Worm (Caenorhabditis elegans) whole organism, late embryonic: ENCODE results near the gene acs-11.

ENCODE experiments used
- C38D4.7 ChIP-seq: fragments of 200-800 bp; sonication (Bioruptor generic); optimal IDR thresholded peaks from 2 replicates; lab custom pipeline; 2018; ENCODE audit warnings: mild to moderate bottlenecking, missing genetic modification characterization, moderate library complexity, missing compliant biosample characterization
- F13H6.1 ChIP-seq: sonication (generic microtip); optimal IDR thresholded peaks from 2 replicates; lab custom pipeline; 2016; ENCODE audit warnings: missing genetic modification characterization, missing compliant biosample characterization
- K02D7.2 ChIP-seq: sonication (generic microtip); optimal IDR thresholded peaks from 2 replicates; lab custom pipeline; 2017; ENCODE audit warnings: mild to moderate bottlenecking, missing genetic modification characterization, missing compliant biosample characterization
- T23F11.4 ChIP-seq: fragments of 200-800 bp; sonication (Bioruptor generic); optimal IDR thresholded peaks from 2 replicates; lab custom pipeline; 2018; ENCODE audit warnings: mild to moderate bottlenecking, missing genetic modification characterization, missing compliant biosample characterization
- Y22D7AL.16 ChIP-seq: sonication (generic microtip); optimal IDR thresholded peaks from 2 replicates; lab custom pipeline; 2016; ENCODE audit warnings: missing genetic modification characterization, missing compliant biosample characterization
- ceh-14 ChIP-seq: sonication (generic microtip); optimal IDR thresholded peaks from 2 replicates; lab custom pipeline; 2016; ENCODE audit warnings: missing genotype, missing genetic modification characterization, missing compliant biosample characterization
- ceh-2 ChIP-seq: sonication (generic microtip); optimal IDR thresholded peaks from 2 replicates; lab custom pipeline; 2016; ENCODE audit warnings: missing genotype, missing genetic modification characterization, missing compliant biosample characterization
- ceh-22 ChIP-seq: sonication (generic microtip); optimal IDR thresholded peaks from 2 replicates; lab custom pipeline; 2017; ENCODE audit warnings: missing biosample characterization, missing genetic modification characterization
- ceh-30 ChIP-seq: fragments of 150-350 bp; optimal IDR thresholded peaks from 2 replicates; lab custom pipeline; 2014; ENCODE audit warnings: missing biosample characterization, missing genetic modification characterization
- ceh-48 ChIP-seq: sonication (generic microtip); optimal IDR thresholded peaks from 2 replicates; lab custom pipeline; 2016; ENCODE audit warnings: missing genetic modification characterization, inconsistent platforms, missing compliant biosample characterization
- ceh-9 ChIP-seq: sonication (generic microtip); optimal IDR thresholded peaks from 2 replicates; lab custom pipeline; 2016; ENCODE audit warnings: mild to moderate bottlenecking, missing genetic modification characterization, inconsistent platforms, missing compliant biosample characterization
- che-1 ChIP-seq: sonication (generic microtip); optimal IDR thresholded peaks from 2 replicates; lab custom pipeline; 2016; ENCODE audit warnings: mild to moderate bottlenecking, missing genetic modification characterization, missing compliant biosample characterization
- dmd-4 ChIP-seq: sonication (generic microtip); optimal IDR thresholded peaks from 2 replicates; lab custom pipeline; 2016; ENCODE audit warnings: borderline replicate concordance, missing genetic modification characterization, missing compliant biosample characterization
- elt-2 ChIP-seq: sonication (generic microtip); optimal IDR thresholded peaks from 2 replicates; lab custom pipeline; 2016; ENCODE audit warnings: missing genetic modification reagents, missing genetic modification characterization, missing compliant biosample characterization
- ets-4 ChIP-seq: sonication (generic microtip); optimal IDR thresholded peaks from 2 replicates; lab custom pipeline; 2016; ENCODE audit warnings: missing genetic modification characterization, missing compliant biosample characterization
- fkh-6 ChIP-seq: sonication (generic microtip); optimal IDR thresholded peaks from 2 replicates; lab custom pipeline; 2016; ENCODE audit warnings: missing genetic modification characterization, missing compliant biosample characterization
- gmeb-2 ChIP-seq: sonication (generic microtip); optimal IDR thresholded peaks from 2 replicates; lab custom pipeline; 2016; ENCODE audit warnings: missing genetic modification characterization, inconsistent platforms, missing compliant biosample characterization
- hlh-30 ChIP-seq: sonication (generic microtip); optimal IDR thresholded peaks from 2 replicates; lab custom pipeline; 2017; ENCODE audit warnings: antibody characterized with exemption, missing genetic modification characterization, missing compliant biosample characterization; ENCODE audit not compliant: insufficient read depth
- hlh-8 ChIP-seq: sonication (generic microtip); optimal IDR thresholded peaks from 2 replicates; lab custom pipeline; 2016; ENCODE audit warnings: missing genotype, missing genetic modification characterization, missing compliant biosample characterization
- lim-6 ChIP-seq: sonication (generic microtip); optimal IDR thresholded peaks from 2 replicates; lab custom pipeline; 2016; ENCODE audit warnings: missing genetic modification characterization, missing compliant biosample characterization
- lin-11 ChIP-seq: fragments of 200-800 bp; sonication (Bioruptor generic); optimal IDR thresholded peaks from 2 replicates; lab custom pipeline; 2018; ENCODE audit warnings: mild to moderate bottlenecking, missing genetic modification characterization, missing compliant biosample characterization
- mec-3 ChIP-seq: sonication (generic microtip); optimal IDR thresholded peaks from 2 replicates; lab custom pipeline; 2016; ENCODE audit warnings: borderline replicate concordance, missing genetic modification characterization, missing compliant biosample characterization
- nfya-1 ChIP-seq: sonication (generic microtip); optimal IDR thresholded peaks from 2 replicates; lab custom pipeline; 2017; ENCODE audit warnings: missing genetic modification characterization, mild to moderate bottlenecking, missing compliant biosample characterization, antibody characterized with exemption, moderate library complexity
- odd-2 ChIP-seq: sonication (generic microtip); optimal IDR thresholded peaks from 2 replicates; lab custom pipeline; 2017; ENCODE audit warnings: antibody characterized with exemption, mild to moderate bottlenecking, missing genetic modification characterization, missing compliant biosample characterization
- pha-2 ChIP-seq: sonication (generic microtip); optimal IDR thresholded peaks from 2 replicates; lab custom pipeline; 2017; ENCODE audit warnings: mild to moderate bottlenecking, missing genetic modification characterization, missing compliant biosample characterization
- pqm-1 ChIP-seq: sonication (generic microtip); optimal IDR thresholded peaks from 2 replicates; lab custom pipeline; 2016; ENCODE audit warnings: missing genetic modification characterization, missing compliant biosample characterization
- pros-1 ChIP-seq: fragments of 150-350 bp; optimal IDR thresholded peaks from 2 replicates; lab custom pipeline; 2014; ENCODE audit warnings: missing biosample characterization, missing genetic modification reagents, missing genetic modification characterization
- ref-2 ChIP-seq: sonication (generic microtip); optimal IDR thresholded peaks from 2 replicates; lab custom pipeline; 2016; ENCODE audit warnings: missing genetic modification characterization, missing compliant biosample characterization
- sox-4 ChIP-seq: sonication (generic microtip); optimal IDR thresholded peaks from 2 replicates; lab custom pipeline; 2017; ENCODE audit warnings: mild to moderate bottlenecking, missing genetic modification characterization, inconsistent platforms, missing compliant biosample characterization
- tbx-7 ChIP-seq: sonication (generic microtip); optimal IDR thresholded peaks from 2 replicates; lab custom pipeline; 2016; ENCODE audit warnings: missing genotype, missing genetic modification characterization, missing compliant biosample characterization
- ttx-3 ChIP-seq: sonication (generic microtip); optimal IDR thresholded peaks from 2 replicates; lab custom pipeline; 2016; ENCODE audit warnings: missing genetic modification reagents, missing genetic modification characterization, missing compliant biosample characterization
- unc-3 ChIP-seq, 2 experiments: fragments of 200-800 bp in 1 of 2; sonication (Bioruptor generic) in 1 of 2; sonication (generic microtip) in 1 of 2; conservative IDR thresholded peaks in 1 of 2; optimal IDR thresholded peaks in 1 of 2; 2 replicates each; pipeline versions ENCODE4 v1.3.6 to Lab custom; 2016 to 2022; ENCODE audit warnings: missing compliant biosample characterization in 2 of 2, missing genetic modification characterization in 2 of 2, missing genetic modification reagents in 1 of 2
- unc-42 ChIP-seq: sonication (generic microtip); optimal IDR thresholded peaks from 2 replicates; lab custom pipeline; 2016; ENCODE audit warnings: missing genotype, missing genetic modification characterization, missing compliant biosample characterization
- unc-86 ChIP-seq: sonication (generic microtip); optimal IDR thresholded peaks from 2 replicates; lab custom pipeline; 2016; ENCODE audit warnings: missing genetic modification characterization, missing compliant biosample characterization
- zip-5 ChIP-seq: sonication (generic microtip); optimal IDR thresholded peaks from 2 replicates; lab custom pipeline; 2016; ENCODE audit warnings: missing genetic modification characterization, missing compliant biosample characterization
- ztf-16 ChIP-seq: sonication (generic microtip); optimal IDR thresholded peaks from 2 replicates; lab custom pipeline; 2017; ENCODE audit warnings: missing genetic modification characterization, missing compliant biosample characterization

acs-11 gene

ce11 chrII:4701482-4702119, 40.3 kb upstream of the acs-11 start, which contains the start of gene unc-85 (continued):
- TF ChIP-seq ttx-3 (tag; lab: Kevin White, UChicago), result peak; percentile 60
- TF ChIP-seq che-1 (tag; lab: Kevin White, UChicago), result peak; percentile 51
- TF ChIP-seq T23F11.4 (GFP tag; lab: Kevin White, UChicago), result peak; percentile 47
- TF ChIP-seq C38D4.7, result peak; percentile 3
- TF ChIP-seq ceh-14, result peak; percentile 91
- peak; percentile 85 for TF ChIP-seq ref-2
- TF ChIP-seq ztf-16 (tag; lab: Kevin White, UChicago), result peak; percentile 51
- peak; percentile 65 for TF ChIP-seq hlh-8
- peak; percentile 77 for TF ChIP-seq unc-86
- peak; percentile 16 for TF ChIP-seq ceh-48 (tag; lab: Kevin White, UChicago)
- TF ChIP-seq F13H6.1 (tag; lab: Kevin White, UChicago), result peak; percentile 60
- TF ChIP-seq gmeb-2 (tag; lab: Kevin White, UChicago), result peak; percentile 59
- peak; percentile 66 for TF ChIP-seq ceh-2 (tag; lab: Kevin White, UChicago)
- peak; percentile 70 for TF ChIP-seq unc-42 (tag; lab: Kevin White, UChicago)
- TF ChIP-seq ets-4 (tag; lab: Kevin White, UChicago), result peak; percentile 19
- TF ChIP-seq pha-2 (tag; lab: Kevin White, UChicago), result peak; percentile 17
- peak; percentile 35 for TF ChIP-seq lim-6
- peak; percentile 63 for TF ChIP-seq sox-4
- TF ChIP-seq Y22D7AL.16 (tag; lab: Kevin White, UChicago), result peak; percentile 8
- TF ChIP-seq pqm-1 (tag; lab: Kevin White, UChicago), result peak; percentile 60
- peak; percentile 41 for TF ChIP-seq tbx-7 (tag; lab: Kevin White, UChicago)

- TF ChIP-seq dmd-4 (no peak), ceh-22 (no peak)
Measured at ce11 chrII:4703011-4703410, 38.9 kb upstream of the acs-11 start.

ce11 chrII:4706359-4706871, 35.5 kb upstream of the acs-11 start, which contains the start of the genes F10G7.9 and tsn-1:
F10G7.9 (minus strand) TSS chrII:4706485.
tsn-1 (plus strand) TSS chrII:4706821.
- no peak for TF ChIP-seq pros-1 (tag; lab: Kevin White, UChicago)
- TF ChIP-seq odd-2, result no peak
- peak; percentile 56 for TF ChIP-seq nfya-1 (tag; lab: Kevin White, UChicago)
- TF ChIP-seq tbx-7 (tag; lab: Kevin White, UChicago), result no peak
- no peak for TF ChIP-seq unc-3 (GFP tag; conservative IDR thresholded peaks at IDR 0.05; lab: Robert Waterston, UW)
- no peak for TF ChIP-seq unc-3 (tag; optimal IDR thresholded peaks at IDR 0.05; lab: Kevin White, UChicago)
- no peak for TF ChIP-seq mec-3 (tag; lab: Kevin White, UChicago)
- no peak for TF ChIP-seq ceh-9 (tag; lab: Kevin White, UChicago)
- TF ChIP-seq elt-2 (tag; lab: Kevin White, UChicago), result no peak
- TF ChIP-seq ceh-48 (tag; lab: Kevin White, UChicago), result no peak
- peak; percentile 41 for TF ChIP-seq hlh-30 (tag; lab: Kevin White, UChicago)
- TF ChIP-seq lin-11, result no peak

ce11 chrII:4710120-4710519, 31.8 kb upstream of the acs-11 start, which contains the start of gene tag-151:
tag-151 (plus strand) TSS chrII:4710277.
- TF ChIP-seq zip-5 (no peak), fkh-6 (tag; lab: Kevin White, UChicago) (no peak), ttx-3 (tag; lab: Kevin White, UChicago) (no peak), ceh-30 (tag; lab: Kevin White, UChicago) (no peak), nfya-1 (tag; lab: Kevin White, UChicago) (no peak), ceh-9 (tag; lab: Kevin White, UChicago) (no peak), ref-2 (no peak), K02D7.2 (tag; lab: Kevin White, UChicago) (no peak)
